Fruit fly (Drosophila melanogaster) whole organism, embryonic: ENCODE data around the gene unc-45.

Experiments used
- Bdp1 ChIP-seq: fragments of 200-800 bp; sonication (Bioruptor generic); optimal IDR thresholded peaks from 3 replicates; lab custom pipeline; 2016; ENCODE audit warnings: missing biosample characterization, missing genetic modification characterization
- Bgb ChIP-seq: fragments of 200-800 bp; sonication (Bioruptor generic); IDR thresholded peaks from 2 replicates; pipeline ENCODE4 v1.3.6; 2022; ENCODE audit warnings: missing biosample characterization, missing genetic modification characterization; ENCODE audit not compliant: partially characterized antibody
- C15 ChIP-seq: fragments of 200-800 bp; sonication (Bioruptor generic); IDR thresholded peaks from 3 replicates; pipeline ENCODE4 v1.3.6; 2022; ENCODE audit warnings: missing biosample characterization, missing genetic modification characterization
- CG10267 ChIP-seq: fragments of 200-800 bp; sonication (Bioruptor generic); optimal IDR thresholded peaks from 2 replicates; lab custom pipeline; 2018; ENCODE audit warnings: missing biosample characterization, mild to moderate bottlenecking, missing genetic modification characterization, moderate library complexity
- CG10654 ChIP-seq: fragments of 200-800 bp; sonication (Bioruptor generic); optimal IDR thresholded peaks from 2 replicates; lab custom pipeline; 2016; ENCODE audit warnings: missing biosample characterization, missing genetic modification characterization
- CG12299 ChIP-seq: fragments of 200-800 bp; sonication (Bioruptor generic); optimal IDR thresholded peaks from 2 replicates; lab custom pipeline; 2018; ENCODE audit warnings: missing biosample characterization, mild to moderate bottlenecking, missing genetic modification characterization
- CG13775 ChIP-seq: fragments of 200-800 bp; sonication (Bioruptor generic); optimal IDR thresholded peaks from 3 replicates; lab custom pipeline; 2017; ENCODE audit warnings: missing biosample characterization, mild to moderate bottlenecking, missing genetic modification characterization
- CG13894 ChIP-seq: fragments of 200-800 bp; sonication (Bioruptor generic); optimal IDR thresholded peaks from 3 replicates; lab custom pipeline; 2018; ENCODE audit warnings: missing biosample characterization, mild to moderate bottlenecking, missing genetic modification characterization, moderate library complexity
- CG14441 ChIP-seq: fragments of 200-800 bp; sonication (Bioruptor generic); IDR thresholded peaks from 2 replicates; pipeline ENCODE4 v1.3.6; 2022; ENCODE audit warnings: missing biosample characterization, missing genetic modification characterization
- CG14667 ChIP-seq: fragments of 200-800 bp; sonication (Bioruptor generic); IDR thresholded peaks from 2 replicates; pipeline ENCODE4 v1.3.6; 2022; ENCODE audit warnings: missing biosample characterization, missing genetic modification characterization
- CG15514 ChIP-seq: fragments of 200-800 bp; sonication (Bioruptor generic); optimal IDR thresholded peaks from 3 replicates; lab custom pipeline; 2017; ENCODE audit warnings: missing biosample characterization, missing genetic modification characterization, mild to moderate bottlenecking, moderate library complexity, missing genetic modification reagents
- CG16779 ChIP-seq: fragments of 200-800 bp; sonication (Bioruptor generic); IDR thresholded peaks from 2 replicates; pipeline ENCODE4 v1.3.6; 2022; ENCODE audit warnings: missing biosample characterization, missing genetic modification characterization
- CG17568 ChIP-seq: fragments of 200-800 bp; sonication (Bioruptor generic); optimal IDR thresholded peaks from 2 replicates; lab custom pipeline; 2018; ENCODE audit warnings: missing biosample characterization, mild to moderate bottlenecking, missing genetic modification characterization, moderate library complexity
- CG17829 ChIP-seq: fragments of 200-800 bp; optimal IDR thresholded peaks from 2 replicates; lab custom pipeline; 2019; ENCODE audit warnings: missing biosample characterization, mild to moderate bottlenecking, missing genetic modification characterization, moderate library complexity
- CG4328 ChIP-seq: fragments of 200-800 bp; sonication (Bioruptor generic); optimal IDR thresholded peaks from 3 replicates; lab custom pipeline; 2017; ENCODE audit warnings: missing biosample characterization, missing genetic modification reagents, missing genetic modification characterization
- CG6175 ChIP-seq: fragments of 200-800 bp; sonication (Bioruptor generic); IDR thresholded peaks from 3 replicates; pipeline ENCODE4 v1.3.6; 2022; ENCODE audit warnings: missing biosample characterization, missing genetic modification characterization
- CG7987 ChIP-seq: fragments of 200-800 bp; sonication (Bioruptor generic); optimal IDR thresholded peaks from 2 replicates; lab custom pipeline; 2018; ENCODE audit warnings: missing biosample characterization, mild to moderate bottlenecking, missing genetic modification characterization, moderate library complexity
- CG8478 ChIP-seq: fragments of >200 bp; optimal IDR thresholded peaks from 2 replicates; lab custom pipeline; 2018
- CG9437 ChIP-seq: fragments of 200-800 bp; sonication (Bioruptor generic); optimal IDR thresholded peaks from 2 replicates; lab custom pipeline; 2018; ENCODE audit warnings: missing biosample characterization, mild to moderate bottlenecking, missing genetic modification characterization
- CG9727 ChIP-seq: fragments of 200-800 bp; sonication (Bioruptor generic); optimal IDR thresholded peaks from 3 replicates; lab custom pipeline; 2017; ENCODE audit warnings: missing biosample characterization, mild to moderate bottlenecking, missing genetic modification characterization
- E2f2 ChIP-seq: fragments of 200-800 bp; sonication (Bioruptor generic); IDR thresholded peaks from 2 replicates; pipeline ENCODE4 v1.3.6; 2022; ENCODE audit warnings: missing biosample characterization, missing genetic modification characterization
- Nf-YC ChIP-seq: fragments of 200-800 bp; optimal IDR thresholded peaks from 3 replicates; lab custom pipeline; 2019; ENCODE audit warnings: missing biosample characterization, mild to moderate bottlenecking, missing genetic modification characterization, moderate library complexity
- Oaz ChIP-seq: fragments of 200-800 bp; sonication (Bioruptor generic); IDR thresholded peaks from 2 replicates; pipeline ENCODE4 v1.3.6; 2022; ENCODE audit warnings: missing biosample characterization, missing genetic modification characterization
- PHDP ChIP-seq: fragments of 200-800 bp; sonication (Bioruptor generic); optimal IDR thresholded peaks from 3 replicates; lab custom pipeline; 2018; ENCODE audit warnings: missing biosample characterization, mild to moderate bottlenecking, missing genetic modification characterization, moderate library complexity
- Side ChIP-seq: fragments of 200-800 bp; sonication (Bioruptor generic); optimal IDR thresholded peaks from 2 replicates; lab custom pipeline; 2016; ENCODE audit warnings: missing biosample characterization, missing genetic modification characterization
- Sox102F ChIP-seq: fragments of 200-800 bp; sonication (Bioruptor generic); optimal IDR thresholded peaks from 2 replicates; lab custom pipeline; 2018; ENCODE audit warnings: missing biosample characterization, mild to moderate bottlenecking, missing genetic modification characterization, moderate library complexity
- aop ChIP-seq: fragments of 200-800 bp; sonication (Bioruptor generic); IDR thresholded peaks from 2 replicates; pipeline ENCODE4 v1.3.6; 2022; ENCODE audit warnings: missing biosample characterization, missing genetic modification characterization
- bbx ChIP-seq: fragments of 200-800 bp; sonication (Bioruptor generic); IDR thresholded peaks from 2 replicates; pipeline ENCODE4 v1.3.6; 2022; ENCODE audit warnings: missing biosample characterization, missing genetic modification characterization; ENCODE audit not compliant: partially characterized antibody
- cas ChIP-seq: fragments of 200-800 bp; sonication (Bioruptor generic); IDR thresholded peaks from 2 replicates; pipeline ENCODE4 v1.3.6; 2022; ENCODE audit warnings: missing biosample characterization, missing genetic modification characterization
- croc ChIP-seq: fragments of 200-800 bp; sonication (Bioruptor generic); conservative IDR thresholded peaks from 3 replicates; pipeline ENCODE4 v1.3.6; 2022; ENCODE audit warnings: missing biosample characterization, missing genetic modification characterization
- dm ChIP-seq: fragments of 200-800 bp; sonication (Bioruptor generic); optimal IDR thresholded peaks from 3 replicates; lab custom pipeline; 2016; ENCODE audit warnings: missing biosample characterization, missing genetic modification characterization
- dpn ChIP-seq, 2 experiments: fragments of 200-800 bp; sonication (Bioruptor generic); optimal IDR thresholded peaks; 3 replicates each; lab custom pipeline; 2016; ENCODE audit warnings: missing biosample characterization in 2 of 2, missing genetic modification characterization in 2 of 2
- esg ChIP-seq: fragments of 200-800 bp; sonication (Bioruptor generic); conservative IDR thresholded peaks from 2 replicates; pipeline ENCODE4 v1.3.6; 2022; ENCODE audit warnings: missing biosample characterization, missing genetic modification characterization
- fd102C ChIP-seq: fragments of 200-800 bp; sonication (Bioruptor generic); optimal IDR thresholded peaks from 2 replicates; lab custom pipeline; 2018; ENCODE audit warnings: missing biosample characterization, mild to moderate bottlenecking, missing genetic modification characterization, moderate library complexity
- fd3F ChIP-seq: fragments of 200-800 bp; sonication (Bioruptor generic); optimal IDR thresholded peaks from 2 replicates; lab custom pipeline; 2018; ENCODE audit warnings: missing biosample characterization, mild to moderate bottlenecking, missing genetic modification characterization, moderate library complexity
- fd96Cb ChIP-seq: fragments of 200-800 bp; sonication (Bioruptor generic); optimal IDR thresholded peaks from 2 replicates; lab custom pipeline; 2018; ENCODE audit warnings: missing biosample characterization, mild to moderate bottlenecking, missing genetic modification characterization, moderate library complexity
- ftz-f1 ChIP-seq: fragments of 200-800 bp; sonication (Bioruptor generic); optimal IDR thresholded peaks from 2 replicates; lab custom pipeline; 2016; ENCODE audit warnings: missing biosample characterization, missing genetic modification characterization
- fu2 ChIP-seq: fragments of 200-800 bp; sonication (Bioruptor generic); optimal IDR thresholded peaks from 2 replicates; lab custom pipeline; 2016; ENCODE audit warnings: missing biosample characterization, missing genetic modification characterization
- kah ChIP-seq: fragments of 200-800 bp; sonication (Bioruptor generic); optimal IDR thresholded peaks from 2 replicates; lab custom pipeline; 2018; ENCODE audit warnings: missing biosample characterization, mild to moderate bottlenecking, missing genetic modification characterization
- klu ChIP-seq: fragments of 200-800 bp; sonication (Bioruptor generic); IDR thresholded peaks from 2 replicates; pipeline ENCODE4 v1.3.6; 2022; ENCODE audit warnings: missing biosample characterization, missing genetic modification characterization
- knrl ChIP-seq: fragments of 200-800 bp; sonication (Bioruptor generic); IDR thresholded peaks from 3 replicates; pipeline ENCODE4 v1.3.6; 2022; ENCODE audit warnings: missing biosample characterization, missing genetic modification characterization; ENCODE audit not compliant: partially characterized antibody
- maf-S ChIP-seq: fragments of 200-800 bp; sonication (Bioruptor generic); optimal IDR thresholded peaks from 2 replicates; lab custom pipeline; 2016; ENCODE audit warnings: missing biosample characterization, missing genetic modification characterization
- mam ChIP-seq: fragments of 200-800 bp; sonication (Bioruptor generic); optimal IDR thresholded peaks from 3 replicates; lab custom pipeline; 2016; ENCODE audit warnings: missing biosample characterization, missing genetic modification characterization
- nmo ChIP-seq: fragments of 200-800 bp; sonication (Bioruptor generic); optimal IDR thresholded peaks from 2 replicates; lab custom pipeline; 2018; ENCODE audit warnings: missing biosample characterization, mild to moderate bottlenecking, missing genetic modification characterization, moderate library complexity
- pnt ChIP-seq: fragments of 200-800 bp; sonication (Bioruptor generic); optimal IDR thresholded peaks from 3 replicates; lab custom pipeline; 2016; ENCODE audit warnings: missing biosample characterization, missing genetic modification characterization
- pzg ChIP-seq: fragments of 200-800 bp; sonication (Bioruptor generic); optimal IDR thresholded peaks from 3 replicates; lab custom pipeline; 2018; ENCODE audit warnings: missing biosample characterization, mild to moderate bottlenecking, missing genetic modification characterization, moderate library complexity
- row ChIP-seq: fragments of 200-800 bp; sonication (Bioruptor generic); IDR thresholded peaks from 3 replicates; pipeline ENCODE4 v1.3.6; 2022; ENCODE audit warnings: missing biosample characterization, missing genetic modification characterization
- sna ChIP-seq: fragments of 200-800 bp; sonication (Bioruptor generic); IDR thresholded peaks from 2 replicates; pipeline ENCODE4 v1.3.6; 2022; ENCODE audit warnings: missing biosample characterization, missing genetic modification characterization; ENCODE audit not compliant: partially characterized antibody
- trh ChIP-seq: fragments of 200-800 bp; sonication (Bioruptor generic); optimal IDR thresholded peaks from 2 replicates; lab custom pipeline; 2016; ENCODE audit warnings: missing biosample characterization, missing genetic modification characterization
- zen ChIP-seq: fragments of 200-800 bp; sonication (Bioruptor generic); optimal IDR thresholded peaks from 3 replicates; lab custom pipeline; 2018; ENCODE audit warnings: missing biosample characterization, mild to moderate bottlenecking, missing genetic modification characterization, moderate library complexity

Gene unc-45

DNA sequence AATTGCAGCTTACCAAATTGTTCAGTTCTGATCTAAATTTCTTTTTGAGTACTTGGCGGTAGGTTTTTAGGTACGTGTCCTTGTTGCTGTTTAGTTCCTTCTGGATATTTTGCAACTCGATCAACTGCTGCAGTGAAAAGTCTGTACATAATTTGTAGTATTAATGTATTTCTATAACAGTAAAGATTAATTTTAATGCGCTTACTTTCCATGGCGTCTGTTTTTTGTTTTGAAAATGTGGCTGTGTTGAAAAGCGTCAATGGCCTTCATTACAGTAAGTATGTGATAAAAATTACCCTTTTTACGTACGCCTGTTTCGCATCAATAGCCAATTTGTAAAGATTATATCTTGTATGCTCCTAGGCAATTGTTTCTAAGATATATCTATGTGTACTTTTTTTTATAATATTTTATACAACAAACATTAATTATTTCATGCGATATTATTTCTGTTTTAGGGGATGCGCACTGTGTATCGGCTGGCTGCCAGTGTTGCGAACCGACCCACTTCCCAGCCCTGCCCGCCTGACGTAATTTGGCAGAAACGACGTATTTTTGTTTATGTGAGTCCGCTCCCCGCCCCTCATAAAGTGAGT is 31.9 kb upstream of the unc-45 start, which contains the start of the genes Kmn2 and CG2698 (continued):
- TF ChIP-seq PHDP (tag; lab: Kevin White, UChicago), result peak; percentile 94
- TF ChIP-seq pzg (GFP tag; lab: Kevin White, UChicago), result peak; percentile 62
- peak; percentile 84 for TF ChIP-seq ftz-f1 (GFP tag; lab: Kevin White, UChicago)
- TF ChIP-seq CG13894 (tag; lab: Kevin White, UChicago), result peak; percentile 89
- peak; percentile 86 for TF ChIP-seq mam (GFP tag; lab: Kevin White, UChicago)
- peak; percentile 96 for TF ChIP-seq C15 (GFP tag; lab: Robert Waterston, UW)
- peak; percentile 94 for TF ChIP-seq CG13775 (GFP tag; lab: Kevin White, UChicago)
- peak; percentile 70 for TF ChIP-seq Side (GFP tag; lab: Kevin White, UChicago)
- peak; percentile 94 for TF ChIP-seq zen (tag; lab: Kevin White, UChicago)
- peak; percentile 52 for TF ChIP-seq fu2 (GFP tag; lab: Kevin White, UChicago)
- TF ChIP-seq cas, result peak; percentile 96
- peak; percentile 81 for TF ChIP-seq pnt
- TF ChIP-seq CG9727 (GFP tag; lab: Kevin White, UChicago), result peak; percentile 96
- TF ChIP-seq CG17829 (tag; lab: Kevin White, UChicago), result peak; percentile 95
- TF ChIP-seq E2f2 (GFP tag; lab: Robert Waterston, UW), result peak; percentile 92
- TF ChIP-seq Bdp1 (GFP tag; lab: Kevin White, UChicago), result peak; percentile 74
- peak; percentile 96 for TF ChIP-seq CG9437 (GFP tag; lab: Kevin White, UChicago)
- peak; percentile 95 for TF ChIP-seq fd3F (GFP tag; lab: Kevin White, UChicago)
- peak; percentile 55; the same call in 2 of the 3 replicates for TF ChIP-seq knrl (GFP tag; lab: Robert Waterston, UW)
- TF ChIP-seq fd102C, result peak; percentile 72
- TF ChIP-seq CG14441 (GFP tag; lab: Robert Waterston, UW), result peak; percentile 98
- peak; percentile 92 for TF ChIP-seq CG16779 (GFP tag; lab: Robert Waterston, UW)
- TF ChIP-seq Bgb, result peak; percentile 53; the same call in 1 of the 2 replicates
- peak; percentile 91 for TF ChIP-seq trh (GFP tag; lab: Kevin White, UChicago)
- peak; percentile 98 for TF ChIP-seq CG14667 (GFP tag; lab: Robert Waterston, UW)
- peak; percentile 43; the same call in 1 of the 2 replicates for TF ChIP-seq sna (GFP tag; lab: Robert Waterston, UW)
- TF ChIP-seq aop, result peak; percentile 87
- peak; percentile 93 for TF ChIP-seq CG4328 (GFP tag; lab: Kevin White, UChicago)
- TF ChIP-seq Sox102F (GFP tag; lab: Kevin White, UChicago), result peak; percentile 94
- TF ChIP-seq dpn (GFP tag; optimal IDR thresholded peaks at IDR 0.05; lab: Kevin White, UChicago), result peak; percentile 83 to 98
- TF ChIP-seq CG8478 (lab: Kevin White, UChicago), result no peak
- peak; percentile 84 for TF ChIP-seq Nf-YC
- TF ChIP-seq Oaz (GFP tag; lab: Robert Waterston, UW), result peak; percentile 94
- peak; percentile 82 for TF ChIP-seq maf-S
- TF ChIP-seq CG10267 (tag; lab: Kevin White, UChicago), result peak; percentile 100
- TF ChIP-seq esg (GFP tag; lab: Robert Waterston, UW), result peak; percentile 98
- peak; percentile 100 for TF ChIP-seq row
- peak; percentile 48; the same call in 1 of the 2 replicates for TF ChIP-seq bbx (GFP tag; lab: Robert Waterston, UW)
- peak; percentile 82 for TF ChIP-seq kah (GFP tag; lab: Kevin White, UChicago)
- peak; percentile 96 for TF ChIP-seq klu
- TF ChIP-seq fd96Cb (tag; lab: Kevin White, UChicago), result peak; percentile 96
- TF ChIP-seq dm (GFP tag; lab: Kevin White, UChicago), result peak; percentile 71
- peak; percentile 97 for TF ChIP-seq croc (GFP tag; lab: Robert Waterston, UW)
- peak; percentile 89 for TF ChIP-seq CG12299
- TF ChIP-seq CG17568, result peak; percentile 88
- peak; percentile 85 for TF ChIP-seq CG7987 (GFP tag; lab: Kevin White, UChicago)
- peak; percentile 90 for TF ChIP-seq CG15514 (GFP tag; lab: Kevin White, UChicago)
- TF ChIP-seq CG10654 (GFP tag; lab: Kevin White, UChicago), result peak; percentile 96
- TF ChIP-seq nmo (GFP tag; lab: Kevin White, UChicago), result peak; percentile 97
- peak; percentile 92 for TF ChIP-seq CG6175 (GFP tag; lab: Robert Waterston, UW)
